Worm (Caenorhabditis elegans) whole organism, L4 larva: ENCODE results near the gene C29F4.3.

Experiments
- F26F4.8 ChIP-seq: fragments of 200-800 bp; sonication (Bioruptor generic); conservative IDR thresholded peaks from 2 replicates; pipeline ENCODE4 v1.3.6; 2022; ENCODE audit warnings: missing genetic modification characterization, missing compliant biosample characterization
- F37D6.2 ChIP-seq: sonication (generic microtip); optimal IDR thresholded peaks from 2 replicates; lab custom pipeline; 2016; ENCODE audit warnings: mild to moderate bottlenecking, missing genetic modification characterization, missing compliant biosample characterization
- R02D3.7 ChIP-seq: fragments of 150-350 bp; sonication (generic microtip); optimal IDR thresholded peaks from 3 replicates; lab custom pipeline; 2014; ENCODE audit warnings: missing biosample characterization, missing genetic modification characterization
- T20F7.1 ChIP-seq: fragments of 200-800 bp; sonication (Bioruptor generic); optimal IDR thresholded peaks from 2 replicates; lab custom pipeline; 2018; ENCODE audit warnings: mild to moderate bottlenecking, missing genetic modification characterization, missing compliant biosample characterization
- T26A8.4 ChIP-seq: fragments of 200-800 bp; sonication (Bioruptor generic); IDR thresholded peaks from 2 replicates; pipeline ENCODE4 v1.3.6; 2022; ENCODE audit warnings: missing genetic modification characterization, missing compliant biosample characterization
- Y75B8A.6 ChIP-seq: fragments of 200-800 bp; sonication (Bioruptor generic); IDR thresholded peaks from 2 replicates; pipeline ENCODE4 v1.3.6; 2022; ENCODE audit warnings: missing genetic modification reagents, missing genetic modification characterization, missing compliant biosample characterization
- aha-1 ChIP-seq: fragments of 150-350 bp; peaks from one replicate; lab custom pipeline; 2014; ENCODE audit warnings: missing biosample characterization, missing genetic modification characterization
- aly-2 ChIP-seq: sonication (generic microtip); optimal IDR thresholded peaks from 2 replicates; lab custom pipeline; 2018; ENCODE audit warnings: missing biosample characterization, missing genetic modification characterization
- ama-1 ChIP-seq: fragments of 150-350 bp; optimal IDR thresholded peaks from 2 replicates; lab custom pipeline; 2014; ENCODE audit warnings: inconsistent platforms, mixed read lengths
- arid-1 ChIP-seq: fragments of 200-800 bp; sonication (Bioruptor generic); conservative IDR thresholded peaks from 2 replicates; pipeline ENCODE4 v1.3.6; 2022; ENCODE audit warnings: missing genetic modification reagents, missing genetic modification characterization, missing compliant biosample characterization
- attf-4 ChIP-seq: sonication (generic microtip); optimal IDR thresholded peaks from 3 replicates; lab custom pipeline; 2017; ENCODE audit warnings: missing biosample characterization, missing genetic modification characterization
- ceh-20 ChIP-seq: fragments of 200-800 bp; sonication (Bioruptor generic); IDR thresholded peaks from 2 replicates; pipeline ENCODE4 v1.3.6; 2022; ENCODE audit warnings: missing genetic modification reagents, missing genetic modification characterization, missing compliant biosample characterization
- ceh-44 ChIP-seq: fragments of 200-800 bp; sonication (Bioruptor generic); IDR thresholded peaks from 2 replicates; pipeline ENCODE4 v1.3.6; 2022; ENCODE audit warnings: missing genetic modification reagents, missing genetic modification characterization, missing compliant biosample characterization
- ceh-62 ChIP-seq: sonication (generic microtip); optimal IDR thresholded peaks from 2 replicates; lab custom pipeline; 2017; ENCODE audit warnings: missing biosample characterization, missing genetic modification characterization
- ceh-82 ChIP-seq: sonication (generic microtip); optimal IDR thresholded peaks from 2 replicates; lab custom pipeline; 2017; ENCODE audit warnings: missing biosample characterization, missing genetic modification characterization
- daf-16 ChIP-seq, 3 experiments: sonication (generic microtip); optimal IDR thresholded peaks; 2 replicates each; lab custom pipeline; 2016 to 2017; ENCODE audit warnings: missing genetic modification characterization in 3 of 3, missing genetic modification reagents in 3 of 3, mild to moderate bottlenecking in 2 of 3, missing compliant biosample characterization in 2 of 3, missing biosample characterization in 1 of 3, moderate library complexity in 1 of 3
- daf-19 ChIP-seq: fragments of 200-800 bp; sonication (Bioruptor generic); conservative IDR thresholded peaks from 2 replicates; pipeline ENCODE4 v1.3.6; 2022; ENCODE audit warnings: missing genetic modification characterization, missing compliant biosample characterization
- daf-8 ChIP-seq: fragments of 200-800 bp; sonication (Bioruptor generic); IDR thresholded peaks from 2 replicates; pipeline ENCODE4 v1.3.6; 2022; ENCODE audit warnings: missing genetic modification characterization, missing compliant biosample characterization
- dpl-1 ChIP-seq: fragments of 150-350 bp; optimal IDR thresholded peaks from 2 replicates; lab custom pipeline; 2014; ENCODE audit warnings: missing biosample characterization, missing genetic modification reagents, missing genetic modification characterization
- dve-1 ChIP-seq: sonication (generic microtip); optimal IDR thresholded peaks from 2 replicates; lab custom pipeline; 2017; ENCODE audit warnings: antibody characterized with exemption, mild to moderate bottlenecking, missing genetic modification characterization, missing compliant biosample characterization; ENCODE audit not compliant: insufficient read depth
- egl-43 ChIP-seq: fragments of 200-800 bp; sonication (Bioruptor generic); IDR thresholded peaks from 2 replicates; pipeline ENCODE4 v1.3.6; 2022; ENCODE audit warnings: missing genetic modification reagents, missing genetic modification characterization, missing compliant biosample characterization
- hlh-30 ChIP-seq: sonication (generic microtip); optimal IDR thresholded peaks from 2 replicates; lab custom pipeline; 2017; ENCODE audit warnings: antibody characterized with exemption, mild to moderate bottlenecking, missing genetic modification characterization, missing compliant biosample characterization; ENCODE audit not compliant: insufficient read depth
- lim-7 ChIP-seq: fragments of 200-800 bp; sonication (Bioruptor generic); IDR thresholded peaks from 2 replicates; pipeline ENCODE4 v1.3.6; 2022; ENCODE audit warnings: missing genetic modification characterization, missing compliant biosample characterization
- lin-1 ChIP-seq: fragments of 200-800 bp; sonication (Bioruptor generic); IDR thresholded peaks from 2 replicates; pipeline ENCODE4 v1.3.6; 2022; ENCODE audit warnings: missing genetic modification reagents, missing genetic modification characterization, missing compliant biosample characterization
- lin-13 ChIP-seq: fragments of 150-350 bp; optimal IDR thresholded peaks from 2 replicates; lab custom pipeline; 2014; ENCODE audit warnings: missing biosample characterization, missing genetic modification reagents, missing genetic modification characterization
- lir-3 ChIP-seq: sonication (generic microtip); optimal IDR thresholded peaks from 2 replicates; lab custom pipeline; 2016; ENCODE audit warnings: mild to moderate bottlenecking, missing genetic modification characterization, missing compliant biosample characterization
- lsy-2 ChIP-seq, 2 experiments: fragments of 150-350 bp in 1 of 2; sonication (generic microtip) in 1 of 2; optimal IDR thresholded peaks; 2 replicates each; lab custom pipeline; 2014 to 2017; ENCODE audit warnings: missing biosample characterization in 2 of 2, missing genetic modification characterization in 2 of 2
- mxl-3 ChIP-seq: fragments of 200-800 bp; sonication (Bioruptor generic); optimal IDR thresholded peaks from 2 replicates; lab custom pipeline; 2018; ENCODE audit warnings: mild to moderate bottlenecking, missing genetic modification characterization, missing compliant biosample characterization
- nhr-10 ChIP-seq: fragments of 150-350 bp; optimal IDR thresholded peaks from 2 replicates; lab custom pipeline; 2014; ENCODE audit warnings: missing biosample characterization, missing genetic modification characterization
- nhr-102 ChIP-seq: sonication (generic microtip); optimal IDR thresholded peaks from 2 replicates; lab custom pipeline; 2016; ENCODE audit warnings: mild to moderate bottlenecking, missing genetic modification characterization, moderate library complexity, missing compliant biosample characterization
- nhr-237 ChIP-seq: sonication (generic microtip); optimal IDR thresholded peaks from 2 replicates; lab custom pipeline; 2017; ENCODE audit warnings: missing biosample characterization, missing genetic modification characterization
- nhr-28 ChIP-seq: fragments of 150-350 bp; optimal IDR thresholded peaks from 2 replicates; lab custom pipeline; 2014; ENCODE audit warnings: missing biosample characterization, missing genetic modification characterization
- nhr-41 ChIP-seq: fragments of 200-800 bp; sonication (Bioruptor generic); IDR thresholded peaks from 2 replicates; pipeline ENCODE4 v1.3.6; 2022; ENCODE audit warnings: missing genetic modification reagents, missing genetic modification characterization, missing compliant biosample characterization
- nhr-42 ChIP-seq: fragments of 200-800 bp; sonication (Bioruptor generic); IDR thresholded peaks from 2 replicates; pipeline ENCODE4 v1.3.6; 2022; ENCODE audit warnings: missing genetic modification characterization, missing compliant biosample characterization
- nhr-77 ChIP-seq: fragments of 150-350 bp; optimal IDR thresholded peaks from 2 replicates; lab custom pipeline; 2014; ENCODE audit warnings: missing biosample characterization, missing genetic modification characterization
- sdz-12 ChIP-seq: fragments of 200-800 bp; sonication (Bioruptor generic); optimal IDR thresholded peaks from 2 replicates; lab custom pipeline; 2018; ENCODE audit warnings: mild to moderate bottlenecking, missing genetic modification characterization, missing compliant biosample characterization
- snpc-1.2 ChIP-seq: fragments of 200-800 bp; sonication (Bioruptor generic); IDR thresholded peaks from 2 replicates; pipeline ENCODE4 v1.3.6; 2022; ENCODE audit warnings: missing genetic modification reagents, missing genetic modification characterization, missing compliant biosample characterization
- spr-1 ChIP-seq: sonication (generic microtip); optimal IDR thresholded peaks from 2 replicates; lab custom pipeline; 2016; ENCODE audit warnings: mild to moderate bottlenecking, missing genetic modification characterization, missing compliant biosample characterization
- tra-1 ChIP-seq: fragments of 200-800 bp; sonication (Bioruptor generic); IDR thresholded peaks from 2 replicates; pipeline ENCODE4 v1.3.6; 2022; ENCODE audit warnings: missing genetic modification reagents, missing genetic modification characterization, missing compliant biosample characterization
- unc-130 ChIP-seq: sonication (generic microtip); optimal IDR thresholded peaks from 2 replicates; lab custom pipeline; 2016; ENCODE audit warnings: missing genetic modification reagents, missing genetic modification characterization, missing compliant biosample characterization
- unc-62 ChIP-seq, 3 experiments: fragments of 150-350 bp in 1 of 3; sonication (generic microtip); optimal IDR thresholded peaks in 2 of 3; peaks in 1 of 3; 1 replicate in 1 of 3; 2 replicates in 2 of 3; lab custom pipeline; 2014 to 2017; ENCODE audit warnings: missing biosample characterization in 3 of 3, missing genetic modification characterization in 3 of 3, missing genetic modification reagents in 3 of 3, missing genotype in 1 of 3
- zfp-2 ChIP-seq: sonication (generic microtip); optimal IDR thresholded peaks from 2 replicates; lab custom pipeline; 2016; ENCODE audit warnings: mild to moderate bottlenecking, missing genetic modification characterization, missing compliant biosample characterization
- zfp-3 ChIP-seq: fragments of 200-800 bp; sonication (Bioruptor generic); conservative IDR thresholded peaks from 2 replicates; pipeline ENCODE4 v1.3.6; 2022; ENCODE audit warnings: missing genetic modification reagents, missing genetic modification characterization, missing compliant biosample characterization
- zip-2 ChIP-seq: fragments of 150-350 bp; optimal IDR thresholded peaks from 2 replicates; lab custom pipeline; 2014; ENCODE audit warnings: missing biosample characterization, missing genetic modification characterization

The C29F4.3 gene

DNA sequence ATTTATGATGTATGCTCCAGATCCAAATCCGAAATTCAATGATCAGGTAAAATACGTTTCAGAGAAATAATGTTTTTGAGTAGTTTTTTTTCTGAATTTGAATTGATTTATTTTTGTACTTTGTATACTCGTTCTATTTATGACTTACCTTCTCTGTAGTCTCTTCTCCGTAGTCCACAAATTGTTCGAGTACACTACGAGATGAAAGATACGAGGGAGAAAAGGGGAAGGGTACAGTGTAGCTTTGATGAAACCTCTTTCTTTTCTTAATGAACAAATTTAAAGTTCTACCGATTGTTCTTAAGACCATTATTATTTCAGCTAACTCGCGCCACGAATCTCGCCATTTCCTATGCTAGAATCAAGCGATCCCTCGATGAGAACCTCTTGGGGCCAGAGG lies 43.7 kb downstream of the C29F4.3 start:
- TF ChIP-seq ceh-20 (GFP tag; lab: Robert Waterston, UW): no peak
- TF ChIP-seq R02D3.7: no peak
- TF ChIP-seq nhr-41 (GFP tag; lab: Robert Waterston, UW): no peak
- no peak for TF ChIP-seq sdz-12
- TF ChIP-seq lir-3: no peak
- no peak for TF ChIP-seq hlh-30 (tag; lab: Kevin White, UChicago)
- peak; percentile 30 for TF ChIP-seq dve-1 (tag; lab: Kevin White, UChicago)
- no peak for TF ChIP-seq snpc-1.2 (GFP tag; lab: Robert Waterston, UW)
- TF ChIP-seq lin-1 (GFP tag; lab: Robert Waterston, UW): no peak
- no peak for TF ChIP-seq F26F4.8 (GFP tag; lab: Robert Waterston, UW)
- no peak for TF ChIP-seq nhr-237 (tag; lab: Kevin White, UChicago)
- no peak for TF ChIP-seq arid-1
- TF ChIP-seq zfp-3 (GFP tag; lab: Robert Waterston, UW): no peak
- no peak for TF ChIP-seq T20F7.1 (GFP tag; lab: Kevin White, UChicago)
- TF ChIP-seq ceh-82 (tag; lab: Kevin White, UChicago): no peak
- no peak for TF ChIP-seq tra-1
- no peak for TF ChIP-seq aly-2
- TF ChIP-seq F37D6.2 (tag; lab: Kevin White, UChicago): no peak
- no peak for TF ChIP-seq ama-1
- no peak for TF ChIP-seq nhr-10 (tag; lab: Kevin White, UChicago)
- no peak for TF ChIP-seq T26A8.4 (GFP tag; lab: Robert Waterston, UW)
- TF ChIP-seq Y75B8A.6 (GFP tag; lab: Robert Waterston, UW): no peak
- TF ChIP-seq daf-19 (GFP tag; lab: Robert Waterston, UW): no peak
- no peak for TF ChIP-seq attf-4 (tag; lab: Kevin White, UChicago)
- peak; percentile 99 for TF ChIP-seq nhr-28 (tag; lab: Kevin White, UChicago)
- TF ChIP-seq dpl-1: no peak
- no peak for TF ChIP-seq egl-43 (GFP tag; lab: Robert Waterston, UW)
- no peak for TF ChIP-seq unc-130
- no peak for TF ChIP-seq lin-13 (GFP tag; lab: Kevin White, UChicago)
- TF ChIP-seq daf-16 (GFP tag; optimal IDR thresholded peaks at IDR 0.05; lab: Kevin White, UChicago): no peak
- TF ChIP-seq daf-16 (tag; optimal IDR thresholded peaks at IDR 0.05; lab: Kevin White, UChicago): peak; percentile 41
- TF ChIP-seq nhr-77 (tag; lab: Kevin White, UChicago): peak; percentile 27
- TF ChIP-seq mxl-3 (GFP tag; lab: Kevin White, UChicago): no peak
- TF ChIP-seq zip-2: no peak
- TF ChIP-seq nhr-102 (tag; lab: Kevin White, UChicago): no peak
- TF ChIP-seq lim-7: no peak
- no peak for TF ChIP-seq ceh-62 (tag; lab: Kevin White, UChicago)
- TF ChIP-seq daf-8 (GFP tag; lab: Robert Waterston, UW): no peak
- peak in 1 of 2 experiments; percentile 67 for TF ChIP-seq unc-62 (GFP tag; optimal IDR thresholded peaks at IDR 0.05 in 1 of 2; lab: Kevin White, UChicago)
- TF ChIP-seq unc-62 (tag; optimal IDR thresholded peaks at IDR 0.05; lab: Kevin White, UChicago): no peak
- TF ChIP-seq lsy-2 (tag; optimal IDR thresholded peaks at IDR 0.05; lab: Kevin White, UChicago): peak in 1 of 2 experiments; percentile 3
- no peak for TF ChIP-seq zfp-2
- TF ChIP-seq ceh-44 (GFP tag; lab: Robert Waterston, UW): no peak
- peak; percentile 78 for TF ChIP-seq aha-1 (tag; lab: Kevin White, UChicago)
- no peak for TF ChIP-seq nhr-42 (GFP tag; lab: Robert Waterston, UW)
- TF ChIP-seq spr-1 (tag; lab: Kevin White, UChicago): no peak
